Fruit fly (Drosophila melanogaster) whole organism, wandering third instar larva: Measurements from ENCODE around the gene CG18586.

Experiments
- GATAd ChIP-seq: sonication (Bioruptor generic); optimal IDR thresholded peaks from 2 replicates; lab custom pipeline; 2016; ENCODE audit warnings: missing biosample characterization, missing genetic modification characterization
- Hnf4 ChIP-seq: fragments of 200-800 bp; sonication (Bioruptor generic); optimal IDR thresholded peaks from 2 replicates; lab custom pipeline; 2016; ENCODE audit warnings: missing biosample characterization, mild to moderate bottlenecking, missing genetic modification characterization
- Myc ChIP-seq: fragments of >200 bp; optimal IDR thresholded peaks from 2 replicates; lab custom pipeline; 2017
- OdsH ChIP-seq: fragments of 200-800 bp; sonication (Bioruptor generic); optimal IDR thresholded peaks from 2 replicates; lab custom pipeline; 2016; ENCODE audit warnings: missing biosample characterization, mild to moderate bottlenecking, missing genetic modification characterization
- foxo ChIP-seq, 2 experiments: fragments of 200-800 bp; sonication (Bioruptor generic); optimal IDR thresholded peaks; 2 replicates in 1 of 2; 3 replicates in 1 of 2; lab custom pipeline; 2016 to 2017; ENCODE audit warnings: missing biosample characterization in 2 of 2, missing genetic modification characterization in 2 of 2
- lola ChIP-seq: fragments of >200 bp; optimal IDR thresholded peaks from 2 replicates; lab custom pipeline; 2017; ENCODE audit warnings: missing biosample characterization, missing genetic modification characterization
- psq ChIP-seq: fragments of 200-800 bp; sonication (Bioruptor generic); optimal IDR thresholded peaks from 3 replicates; lab custom pipeline; 2017; ENCODE audit warnings: missing biosample characterization, mild to moderate bottlenecking, missing genetic modification characterization, moderate library complexity

- TF ChIP-seq psq (GFP tag; lab: Kevin White, UChicago), result no peak
- no peak for TF ChIP-seq Myc (lab: Kevin White, UChicago)
- no peak for TF ChIP-seq Hnf4 (GFP tag; lab: Kevin White, UChicago)
- no peak for TF ChIP-seq OdsH (GFP tag; lab: Kevin White, UChicago)
- no peak for TF ChIP-seq foxo (GFP tag; optimal IDR thresholded peaks at IDR 0.05; lab: Kevin White, UChicago)
- TF ChIP-seq lola (GFP tag; lab: Kevin White, UChicago), result no peak
- TF ChIP-seq GATAd (GFP tag; lab: Kevin White, UChicago), result no peak
These were observed 41.2 kb upstream of the CG18586 start for dm6 chr3L:5831890-5832289.
